Fruit fly (Drosophila melanogaster) whole organism, prepupa: ENCODE measurements around the gene Zn72D.

Experiments used
- Blimp-1 ChIP-seq: fragments of 200-800 bp; sonication (Bioruptor generic); optimal IDR thresholded peaks from 3 replicates; lab custom pipeline; 2017; ENCODE audit warnings: missing biosample characterization, missing genetic modification characterization, mild to moderate bottlenecking, moderate library complexity, missing genetic modification reagents
- CG10631 ChIP-seq: fragments of 200-800 bp; sonication (Bioruptor generic); optimal IDR thresholded peaks from 2 replicates; lab custom pipeline; 2016; ENCODE audit warnings: missing biosample characterization, missing genetic modification characterization
- CG10669 ChIP-seq: fragments of 200-800 bp; sonication (Bioruptor generic); optimal IDR thresholded peaks from 3 replicates; lab custom pipeline; 2018; ENCODE audit warnings: missing biosample characterization, mild to moderate bottlenecking, missing genetic modification characterization, moderate library complexity
- CG11762 ChIP-seq: fragments of 200-800 bp; sonication (Bioruptor generic); optimal IDR thresholded peaks from 3 replicates; lab custom pipeline; 2016; ENCODE audit warnings: missing biosample characterization, missing genetic modification characterization; ENCODE audit not compliant: insufficient read depth
- CG15336 ChIP-seq: fragments of 200-800 bp; sonication (Bioruptor generic); IDR thresholded peaks from 2 replicates; pipeline ENCODE4 v1.3.6; 2022; ENCODE audit warnings: missing biosample characterization, missing genetic modification characterization
- CG1621 ChIP-seq: fragments of 200-800 bp; sonication (Bioruptor generic); optimal IDR thresholded peaks from 3 replicates; lab custom pipeline; 2018; ENCODE audit warnings: missing biosample characterization, mild to moderate bottlenecking, missing genetic modification characterization
- CG16779 ChIP-seq: fragments of 200-800 bp; sonication (Bioruptor generic); optimal IDR thresholded peaks from 3 replicates; lab custom pipeline; 2017; ENCODE audit warnings: missing biosample characterization, mild to moderate bottlenecking, missing genetic modification characterization
- CG3032 ChIP-seq: fragments of 200-800 bp; optimal IDR thresholded peaks from 2 replicates; lab custom pipeline; 2019; ENCODE audit warnings: missing biosample characterization, mild to moderate bottlenecking, missing genetic modification characterization, moderate library complexity
- CG31627 ChIP-seq: fragments of 200-800 bp; sonication (Bioruptor generic); optimal IDR thresholded peaks from 3 replicates; lab custom pipeline; 2016; ENCODE audit warnings: missing biosample characterization, missing genetic modification characterization
- CG3919 ChIP-seq: fragments of 200-800 bp; sonication (Bioruptor generic); optimal IDR thresholded peaks from 3 replicates; lab custom pipeline; 2016; ENCODE audit warnings: missing biosample characterization, missing genetic modification characterization
- CG4318 ChIP-seq: fragments of 200-800 bp; sonication (Bioruptor generic); optimal IDR thresholded peaks from 3 replicates; lab custom pipeline; 2017; ENCODE audit warnings: missing biosample characterization, mild to moderate bottlenecking, missing genetic modification characterization
- CG6163 ChIP-seq: fragments of 200-800 bp; sonication (Bioruptor generic); IDR thresholded peaks from 3 replicates; pipeline ENCODE4 v1.3.6; 2022; ENCODE audit warnings: missing biosample characterization, missing genetic modification characterization
- CG6276 ChIP-seq: fragments of 200-800 bp; sonication (Bioruptor generic); optimal IDR thresholded peaks from 2 replicates; lab custom pipeline; 2017; ENCODE audit warnings: missing biosample characterization, mild to moderate bottlenecking, missing genetic modification characterization
- CG6854 ChIP-seq: fragments of 200-800 bp; sonication (Bioruptor generic); optimal IDR thresholded peaks from 2 replicates; lab custom pipeline; 2017; ENCODE audit warnings: missing biosample characterization, mild to moderate bottlenecking, missing genetic modification characterization
- CG8119 ChIP-seq: fragments of 200-800 bp; sonication (Bioruptor generic); IDR thresholded peaks from 3 replicates; pipeline ENCODE4 v1.3.6; 2022; ENCODE audit warnings: missing biosample characterization, missing genetic modification characterization
- CG8319 ChIP-seq: fragments of 200-800 bp; sonication (Bioruptor generic); optimal IDR thresholded peaks from 3 replicates; lab custom pipeline; 2016; ENCODE audit warnings: missing biosample characterization, missing genetic modification characterization
- CG8632 ChIP-seq: fragments of 200-800 bp; sonication (Bioruptor generic); optimal IDR thresholded peaks from 3 replicates; lab custom pipeline; 2016; ENCODE audit warnings: missing biosample characterization, missing genetic modification characterization
- CG9139 ChIP-seq: fragments of 200-800 bp; sonication (Bioruptor generic); optimal IDR thresholded peaks from 3 replicates; lab custom pipeline; 2017; ENCODE audit warnings: missing biosample characterization, mild to moderate bottlenecking, missing genetic modification characterization
- Eip78C ChIP-seq: fragments of 200-800 bp; sonication (Bioruptor generic); peaks from one replicate; lab custom pipeline; 2016; ENCODE audit warnings: missing biosample characterization, missing genetic modification characterization
- Ets96B ChIP-seq: fragments of 200-800 bp; optimal IDR thresholded peaks from 2 replicates; lab custom pipeline; 2019; ENCODE audit warnings: missing biosample characterization, mild to moderate bottlenecking, missing genetic modification characterization, moderate library complexity
- Hr39 ChIP-seq: fragments of 200-800 bp; sonication (Bioruptor generic); optimal IDR thresholded peaks from 2 replicates; lab custom pipeline; 2016; ENCODE audit warnings: missing biosample characterization, missing genetic modification characterization
- Smox ChIP-seq: fragments of 200-800 bp; sonication (Bioruptor generic); optimal IDR thresholded peaks from 3 replicates; lab custom pipeline; 2016; ENCODE audit warnings: missing biosample characterization, missing genetic modification characterization
- Sox14 ChIP-seq: fragments of 200-800 bp; sonication (Bioruptor generic); optimal IDR thresholded peaks from 3 replicates; lab custom pipeline; 2016; ENCODE audit warnings: missing biosample characterization, missing genetic modification characterization
- Sox15 ChIP-seq: fragments of 200-800 bp; sonication (Bioruptor generic); optimal IDR thresholded peaks from 3 replicates; lab custom pipeline; 2016; ENCODE audit warnings: missing biosample characterization, missing genetic modification characterization
- achi ChIP-seq: fragments of 200-800 bp; sonication (Bioruptor generic); optimal IDR thresholded peaks from 3 replicates; lab custom pipeline; 2016; ENCODE audit warnings: missing biosample characterization, missing genetic modification characterization
- acj6 ChIP-seq: fragments of 200-800 bp; sonication (Bioruptor generic); optimal IDR thresholded peaks from 3 replicates; lab custom pipeline; 2016; ENCODE audit warnings: missing biosample characterization, missing genetic modification characterization
- dac ChIP-seq: fragments of 200-800 bp; sonication (Bioruptor generic); optimal IDR thresholded peaks from 2 replicates; lab custom pipeline; 2017; ENCODE audit warnings: missing biosample characterization, mild to moderate bottlenecking, missing genetic modification characterization
- dsx ChIP-seq: fragments of 200-800 bp; optimal IDR thresholded peaks from 3 replicates; lab custom pipeline; 2019; ENCODE audit warnings: missing biosample characterization, mild to moderate bottlenecking, missing genetic modification characterization, moderate library complexity; ENCODE audit not compliant: poor library complexity, severe bottlenecking
- eg ChIP-seq: fragments of 200-800 bp; sonication (Bioruptor generic); IDR thresholded peaks from 3 replicates; pipeline ENCODE4 v1.3.6; 2022; ENCODE audit warnings: missing biosample characterization, missing genetic modification characterization
- lz ChIP-seq: fragments of 200-800 bp; sonication (Bioruptor generic); optimal IDR thresholded peaks from 3 replicates; lab custom pipeline; 2016; ENCODE audit warnings: missing biosample characterization, missing genetic modification characterization
- pdm3 ChIP-seq: fragments of 200-800 bp; sonication (Bioruptor generic); optimal IDR thresholded peaks from 3 replicates; lab custom pipeline; 2016; ENCODE audit warnings: missing biosample characterization, missing genetic modification characterization
- spab ChIP-seq: fragments of 200-800 bp; sonication (Bioruptor generic); optimal IDR thresholded peaks from 2 replicates; lab custom pipeline; 2017; ENCODE audit warnings: missing biosample characterization, mild to moderate bottlenecking, missing genetic modification characterization, missing genetic modification reagents
- ss ChIP-seq, 2 experiments: fragments of 200-800 bp; sonication (Bioruptor generic); optimal IDR thresholded peaks; 2 replicates in 1 of 2; 3 replicates in 1 of 2; lab custom pipeline; 2017 to 2018; ENCODE audit warnings: mild to moderate bottlenecking in 2 of 2, missing biosample characterization in 2 of 2, missing genetic modification characterization in 2 of 2, moderate library complexity in 1 of 2
- svp ChIP-seq: fragments of 200-800 bp; sonication (Bioruptor generic); peaks from one replicate; lab custom pipeline; 2016; ENCODE audit warnings: missing biosample characterization, missing genetic modification characterization
- topi ChIP-seq: fragments of 200-800 bp; sonication (Bioruptor generic); optimal IDR thresholded peaks from 3 replicates; lab custom pipeline; 2016; ENCODE audit warnings: missing biosample characterization, missing genetic modification characterization
- vri ChIP-seq: fragments of 200-800 bp; sonication (Bioruptor generic); optimal IDR thresholded peaks from 3 replicates; lab custom pipeline; 2016; ENCODE audit warnings: missing biosample characterization, mild to moderate bottlenecking, missing genetic modification characterization

Zn72D gene

DNA sequence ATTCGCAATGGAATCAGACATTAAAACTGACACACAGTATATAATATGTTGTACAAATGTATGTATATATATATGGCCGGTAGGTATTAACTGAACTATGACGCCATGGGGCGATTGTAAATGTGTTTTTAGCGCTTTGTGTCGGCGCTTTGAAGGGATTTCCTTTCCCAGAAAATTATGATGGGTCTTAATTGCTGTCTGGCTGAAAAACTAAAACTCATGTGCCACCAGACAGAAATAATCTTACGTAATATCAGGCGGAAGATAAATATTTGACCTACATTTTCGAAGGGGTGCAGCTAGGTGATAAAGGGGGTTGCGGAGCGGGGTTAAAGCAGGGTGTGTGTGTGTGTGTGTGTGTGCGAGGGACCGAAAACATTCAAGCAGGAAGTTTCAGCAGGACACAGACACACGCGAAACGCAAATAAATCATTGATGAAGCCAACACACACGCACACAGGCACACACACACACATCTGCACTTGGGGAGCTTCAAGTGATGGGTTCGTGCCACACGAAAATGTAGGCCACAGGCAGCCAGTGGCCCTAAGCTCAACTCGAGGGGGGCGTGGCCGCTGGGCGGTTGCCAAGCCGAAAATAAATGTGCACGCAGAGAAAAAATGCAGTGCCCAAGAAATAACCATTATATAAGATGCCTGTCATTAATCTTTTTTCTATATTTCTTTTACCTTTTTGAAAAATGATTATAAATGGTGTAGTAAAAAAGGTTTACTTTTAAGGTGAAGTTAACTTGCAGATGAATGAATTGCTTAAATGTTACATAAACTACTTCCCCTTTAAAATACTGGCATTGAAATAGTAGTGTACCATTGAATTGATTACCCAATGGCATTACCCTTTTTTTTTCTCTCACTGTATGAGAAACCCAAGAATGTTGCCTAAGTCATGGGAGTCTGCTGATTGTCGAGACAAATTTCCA lies 45.1 kb upstream of the Zn72D start (continued):
- TF ChIP-seq Blimp-1 (GFP tag; lab: Kevin White, UChicago) (no peak), achi (peak; percentile 57), CG10631 (GFP tag; lab: Kevin White, UChicago) (peak; percentile 62), CG10669 (peak; percentile 47), Ets96B (peak; percentile 28), dac (GFP tag; lab: Kevin White, UChicago) (no peak), CG6163 (GFP tag; lab: Robert Waterston, UW) (peak; percentile 51; the same call in 1 of the 3 replicates), ss (GFP tag; optimal IDR thresholded peaks at IDR 0.05; lab: Kevin White, UChicago) (peak in 1 of 2 experiments; percentile 51), CG8119 (peak; percentile 70), Smox (GFP tag; lab: Kevin White, UChicago) (peak; percentile 26)

- TF ChIP-seq CG8119: peak; percentile 51; the same call in 2 of the 3 replicates
- no peak for TF ChIP-seq Smox (GFP tag; lab: Kevin White, UChicago)
- no peak for TF ChIP-seq Blimp-1 (GFP tag; lab: Kevin White, UChicago)
- peak; percentile 67; the same call in 2 of the 3 replicates for TF ChIP-seq eg
- peak; percentile 42 for TF ChIP-seq CG6276 (GFP tag; lab: Kevin White, UChicago)
- TF ChIP-seq Sox14 (GFP tag; lab: Kevin White, UChicago): no peak
- no peak for TF ChIP-seq CG31627
- TF ChIP-seq CG11762: no peak
- TF ChIP-seq CG9139 (GFP tag; lab: Kevin White, UChicago): no peak
- no peak for TF ChIP-seq CG3032
- TF ChIP-seq CG6163 (GFP tag; lab: Robert Waterston, UW): no peak
- no peak for TF ChIP-seq CG1621 (tag; lab: Kevin White, UChicago)
- no peak for TF ChIP-seq lz (GFP tag; lab: Kevin White, UChicago)
- TF ChIP-seq CG16779 (tag; lab: Kevin White, UChicago): no peak
- TF ChIP-seq topi: no peak
- no peak for TF ChIP-seq spab (GFP tag; lab: Kevin White, UChicago)
- no peak for TF ChIP-seq CG10669
- TF ChIP-seq CG8319 (GFP tag; lab: Kevin White, UChicago): no peak
- peak; percentile 48 for TF ChIP-seq CG15336 (GFP tag; lab: Robert Waterston, UW)
- no peak for TF ChIP-seq CG10631 (GFP tag; lab: Kevin White, UChicago)
- TF ChIP-seq vri (GFP tag; lab: Kevin White, UChicago): no peak
- no peak for TF ChIP-seq acj6 (GFP tag; lab: Kevin White, UChicago)
These were observed 44.4 kb upstream of the Zn72D start for dm6 chr3L:16156788-16157208.

dm6 chr3L:16155547-16155946 lies 43.1 kb upstream of the Zn72D start:
- TF ChIP-seq Sox15 (GFP tag; lab: Kevin White, UChicago) (no peak), Hr39 (GFP tag; lab: Kevin White, UChicago) (no peak), CG8119 (no peak), svp (GFP tag; lab: Kevin White, UChicago) (peak; percentile 38), dsx (GFP tag; lab: Kevin White, UChicago) (no peak), CG3919 (GFP tag; lab: Kevin White, UChicago) (no peak), CG6854 (GFP tag; lab: Kevin White, UChicago) (no peak), pdm3 (GFP tag; lab: Kevin White, UChicago) (no peak), CG8632 (no peak), CG4318 (GFP tag; lab: Kevin White, UChicago) (no peak), Eip78C (GFP tag; lab: Kevin White, UChicago) (peak; percentile 28), CG1621 (tag; lab: Kevin White, UChicago) (no peak)
